Worm (Caenorhabditis elegans) whole organism, young adult: ENCODE data around the gene C18A3.3.

Source experiments
- F22D6.2 ChIP-seq: sonication (generic microtip); optimal IDR thresholded peaks from 2 replicates; lab custom pipeline; 2016; ENCODE audit warnings: mild to moderate bottlenecking, missing genetic modification characterization, missing compliant biosample characterization
- Y53F4B.3 ChIP-seq: fragments of 200-800 bp; sonication (Bioruptor generic); IDR thresholded peaks from 2 replicates; pipeline ENCODE4 v1.3.6; 2022; ENCODE audit warnings: missing genetic modification reagents, missing genetic modification characterization, missing compliant biosample characterization
- ZK185.1 ChIP-seq: sonication (generic microtip); optimal IDR thresholded peaks from 2 replicates; lab custom pipeline; 2016; ENCODE audit warnings: mild to moderate bottlenecking, missing genetic modification characterization, missing compliant biosample characterization; ENCODE audit not compliant: poor library complexity, severe bottlenecking
- athp-1 ChIP-seq: sonication (generic microtip); optimal IDR thresholded peaks from 2 replicates; lab custom pipeline; 2017; ENCODE audit warnings: mild to moderate bottlenecking, missing genetic modification characterization, missing compliant biosample characterization
- attf-3 ChIP-seq: fragments of 200-800 bp; sonication (Bioruptor generic); conservative IDR thresholded peaks from 2 replicates; pipeline ENCODE4 v1.3.6; 2022; ENCODE audit warnings: missing genetic modification reagents, missing genetic modification characterization, missing compliant biosample characterization
- bed-1 ChIP-seq: fragments of 200-800 bp; sonication (Bioruptor generic); IDR thresholded peaks from 2 replicates; pipeline ENCODE4 v1.3.6; 2022; ENCODE audit warnings: missing genetic modification reagents, missing genetic modification characterization, missing compliant biosample characterization
- ccch-3 ChIP-seq: fragments of 200-800 bp; sonication (Bioruptor generic); optimal IDR thresholded peaks from 2 replicates; lab custom pipeline; 2018; ENCODE audit warnings: mild to moderate bottlenecking, missing genetic modification characterization, missing compliant biosample characterization
- cebp-1 ChIP-seq, 2 experiments: fragments of 200-800 bp in 1 of 2; sonication (Bioruptor generic) in 1 of 2; sonication (generic microtip) in 1 of 2; IDR thresholded peaks in 1 of 2; optimal IDR thresholded peaks in 1 of 2; 2 replicates each; pipeline versions ENCODE4 v1.3.6 to Lab custom; 2017 to 2022; ENCODE audit warnings: missing compliant biosample characterization in 2 of 2, missing genetic modification characterization in 2 of 2, mild to moderate bottlenecking in 1 of 2, missing genetic modification reagents in 1 of 2, moderate library complexity in 1 of 2
- ceh-79 ChIP-seq: sonication (generic microtip); optimal IDR thresholded peaks from 2 replicates; lab custom pipeline; 2017; ENCODE audit warnings: mild to moderate bottlenecking, missing genetic modification characterization, missing compliant biosample characterization
- dpff-1 ChIP-seq: sonication (generic microtip); optimal IDR thresholded peaks from 2 replicates; lab custom pipeline; 2017; ENCODE audit warnings: mild to moderate bottlenecking, missing genetic modification characterization, missing compliant biosample characterization
- egl-44 ChIP-seq: fragments of 200-800 bp; sonication (Bioruptor generic); IDR thresholded peaks from 2 replicates; pipeline ENCODE4 v1.3.6; 2022; ENCODE audit warnings: missing genetic modification reagents, missing genetic modification characterization, missing compliant biosample characterization
- fkh-3 ChIP-seq: sonication (generic microtip); optimal IDR thresholded peaks from 2 replicates; lab custom pipeline; 2016; ENCODE audit warnings: mild to moderate bottlenecking, missing genetic modification characterization, missing compliant biosample characterization
- gei-17 ChIP-seq: fragments of 200-800 bp; sonication (Bioruptor generic); optimal IDR thresholded peaks from 2 replicates; lab custom pipeline; 2018; ENCODE audit warnings: mild to moderate bottlenecking, missing genetic modification characterization, missing compliant biosample characterization
- him-1 ChIP-seq: sonication (generic microtip); optimal IDR thresholded peaks from 2 replicates; lab custom pipeline; 2016; ENCODE audit warnings: missing genotype, missing genetic modification reagents, missing genetic modification characterization, missing compliant biosample characterization
- lin-26 ChIP-seq: fragments of 200-800 bp; sonication (Bioruptor generic); IDR thresholded peaks from 2 replicates; pipeline ENCODE4 v1.3.6; 2022; ENCODE audit warnings: missing genetic modification reagents, missing genetic modification characterization, missing compliant biosample characterization
- madf-8 ChIP-seq: fragments of 200-800 bp; sonication (Bioruptor generic); conservative IDR thresholded peaks from 2 replicates; pipeline ENCODE4 v1.3.6; 2022; ENCODE audit warnings: missing genetic modification reagents, missing genetic modification characterization, missing compliant biosample characterization
- nfyb-1 ChIP-seq: fragments of 200-800 bp; sonication (Bioruptor generic); IDR thresholded peaks from 2 replicates; pipeline ENCODE4 v1.3.6; 2022; ENCODE audit warnings: missing genetic modification reagents, missing genetic modification characterization, missing compliant biosample characterization
- nhr-120 ChIP-seq: fragments of 200-800 bp; sonication (Bioruptor generic); IDR thresholded peaks from 2 replicates; pipeline ENCODE4 v1.3.6; 2022; ENCODE audit warnings: missing genetic modification characterization, missing compliant biosample characterization
- nhr-80 ChIP-seq: sonication (generic microtip); optimal IDR thresholded peaks from 2 replicates; lab custom pipeline; 2016; ENCODE audit warnings: missing genetic modification characterization, missing compliant biosample characterization
- pbrm-1 ChIP-seq: fragments of 200-800 bp; sonication (Bioruptor generic); IDR thresholded peaks from 2 replicates; pipeline ENCODE4 v1.3.6; 2022; ENCODE audit warnings: missing genetic modification reagents, missing genetic modification characterization, missing compliant biosample characterization
- rec-8 ChIP-seq, 2 experiments: sonication (generic microtip); optimal IDR thresholded peaks; 2 replicates each; lab custom pipeline; 2016; ENCODE audit warnings: mild to moderate bottlenecking in 2 of 2, missing genetic modification characterization in 2 of 2, missing genetic modification reagents in 2 of 2, missing genotype in 2 of 2, missing biosample characterization in 1 of 2, missing compliant biosample characterization in 1 of 2, moderate library complexity in 1 of 2
- sdz-38 ChIP-seq: sonication (generic microtip); optimal IDR thresholded peaks from 2 replicates; lab custom pipeline; 2016; ENCODE audit warnings: missing genotype, missing genetic modification characterization, missing compliant biosample characterization
- sea-2 ChIP-seq: fragments of 200-800 bp; sonication (Bioruptor generic); IDR thresholded peaks from 2 replicates; pipeline ENCODE4 v1.3.6; 2022; ENCODE audit warnings: missing genetic modification characterization, missing compliant biosample characterization
- snpc-3.4 ChIP-seq: sonication (generic microtip); optimal IDR thresholded peaks from 2 replicates; lab custom pipeline; 2017; ENCODE audit warnings: missing genetic modification characterization, mild to moderate bottlenecking, missing compliant biosample characterization, antibody characterized with exemption, moderate library complexity, missing genotype, missing genetic modification reagents
- snpc-4 ChIP-seq, 5 experiments: fragments of 150-350 bp in 1 of 5; sonication (generic microtip) in 4 of 5; optimal IDR thresholded peaks; 2 replicates each; lab custom pipeline; 2014 to 2018; ENCODE audit warnings: missing genetic modification characterization in 5 of 5, missing biosample characterization in 3 of 5, antibody characterized with exemption in 2 of 5, mild to moderate bottlenecking in 2 of 5, missing compliant biosample characterization in 2 of 5, missing genotype in 2 of 5, moderate library complexity in 2 of 5, missing genetic modification reagents in 1 of 5
- tbp1 ChIP-seq: fragments of 200-800 bp; sonication (Bioruptor generic); optimal IDR thresholded peaks from 2 replicates; lab custom pipeline; 2018; ENCODE audit warnings: mild to moderate bottlenecking, missing genetic modification characterization, missing compliant biosample characterization
- tbx-9 ChIP-seq: sonication (generic microtip); optimal IDR thresholded peaks from 2 replicates; lab custom pipeline; 2016; ENCODE audit warnings: borderline replicate concordance, missing genetic modification characterization, inconsistent platforms, missing compliant biosample characterization
- tlf-1 ChIP-seq: fragments of 200-800 bp; sonication (Bioruptor generic); optimal IDR thresholded peaks from 2 replicates; lab custom pipeline; 2018; ENCODE audit warnings: mild to moderate bottlenecking, missing genetic modification characterization, missing compliant biosample characterization
- unc-130 ChIP-seq: sonication (generic microtip); optimal IDR thresholded peaks from 2 replicates; lab custom pipeline; 2016; ENCODE audit warnings: missing genetic modification reagents, missing genetic modification characterization, missing compliant biosample characterization
- zfh-2 ChIP-seq: fragments of 200-800 bp; sonication (Bioruptor generic); conservative IDR thresholded peaks from 2 replicates; pipeline ENCODE4 v1.3.6; 2022; ENCODE audit warnings: missing genetic modification reagents, missing genetic modification characterization, missing compliant biosample characterization
- ztf-22 ChIP-seq: fragments of 200-800 bp; sonication (Bioruptor generic); optimal IDR thresholded peaks from 2 replicates; lab custom pipeline; 2018; ENCODE audit warnings: mild to moderate bottlenecking, missing genetic modification characterization, moderate library complexity, missing compliant biosample characterization
- ztf-25 ChIP-seq: fragments of 200-800 bp; sonication (Bioruptor generic); IDR thresholded peaks from 2 replicates; pipeline ENCODE4 v1.3.6; 2022; ENCODE audit warnings: missing genetic modification reagents, missing genetic modification characterization, missing compliant biosample characterization
- ztf-3 ChIP-seq: fragments of 200-800 bp; sonication (Bioruptor generic); optimal IDR thresholded peaks from 2 replicates; lab custom pipeline; 2018; ENCODE audit warnings: mild to moderate bottlenecking, missing genetic modification characterization, missing compliant biosample characterization

The C18A3.3 gene

ce11 chrII:5702611-5703192, 13.4 kb upstream of the C18A3.3 start:
- TF ChIP-seq nhr-80 (tag; lab: Kevin White, UChicago) (no peak), rec-8 (tag; optimal IDR thresholded peaks at IDR 0.05; lab: Kevin White, UChicago) (no peak), athp-1 (no peak), cebp-1 (GFP tag; IDR thresholded peaks at IDR 0.05; lab: Robert Waterston, UW) (no peak), cebp-1 (tag; optimal IDR thresholded peaks at IDR 0.05; lab: Kevin White, UChicago) (peak; percentile 28), attf-3 (no peak), dpff-1 (tag; lab: Kevin White, UChicago) (no peak), nhr-120 (no peak), madf-8 (GFP tag; lab: Robert Waterston, UW) (no peak)

- TF ChIP-seq lin-26 (GFP tag; lab: Robert Waterston, UW) (no peak), unc-130 (GFP tag; lab: Kevin White, UChicago) (no peak), ztf-25 (GFP tag; lab: Robert Waterston, UW) (no peak), him-1 (tag; lab: Kevin White, UChicago) (no peak), zfh-2 (no peak), sdz-38 (no peak), bed-1 (no peak), tbp1 (GFP tag; lab: Kevin White, UChicago) (no peak), tbx-9 (tag; lab: Kevin White, UChicago) (no peak), ztf-22 (GFP tag; lab: Kevin White, UChicago) (no peak), ccch-3 (GFP tag; lab: Kevin White, UChicago) (no peak), fkh-3 (tag; lab: Kevin White, UChicago) (no peak)
These were observed 11.6 kb upstream of the C18A3.3 start for ce11 chrII:5704479-5704878.

- TF ChIP-seq egl-44 (GFP tag; lab: Robert Waterston, UW) (no peak), nfyb-1 (GFP tag; lab: Robert Waterston, UW) (0 out of 2 replicates have a peak, but pooled peaks have one; percentile 34), ztf-3 (GFP tag; lab: Kevin White, UChicago) (no peak), sea-2 (GFP tag; lab: Robert Waterston, UW) (no peak), madf-8 (GFP tag; lab: Robert Waterston, UW) (no peak), tlf-1 (GFP tag; lab: Kevin White, UChicago) (no peak)
These were observed 8.6 kb upstream of the C18A3.3 start, which contains the start of gene osta-2 for ce11 chrII:5707532-5707931. TSS of gene osta-2 (plus strand) at chrII:5707691.

ce11 chrII:5708154-5708553, 8.0 kb upstream of the C18A3.3 start:
- TF ChIP-seq ZK185.1 (tag; lab: Kevin White, UChicago) (no peak), lin-26 (GFP tag; lab: Robert Waterston, UW) (no peak), nhr-120 (no peak), pbrm-1 (GFP tag; lab: Robert Waterston, UW) (no peak), gei-17 (GFP tag; lab: Kevin White, UChicago) (no peak), Y53F4B.3 (no peak), snpc-4 (GFP tag; optimal IDR thresholded peaks at IDR 0.05; lab: Kevin White, UChicago) (no peak), snpc-4 (tag; optimal IDR thresholded peaks at IDR 0.05; lab: Kevin White, UChicago) (no peak), ceh-79 (tag; lab: Kevin White, UChicago) (no peak), F22D6.2 (tag; lab: Kevin White, UChicago) (no peak), ztf-3 (GFP tag; lab: Kevin White, UChicago) (no peak), madf-8 (GFP tag; lab: Robert Waterston, UW) (no peak), sdz-38 (no peak), snpc-3.4 (tag; lab: Kevin White, UChicago) (no peak)
